Worm (Caenorhabditis elegans) whole organism, early embryonic: ENCODE measurements around the gene cebp-1.

ENCODE experiments used
- B0310.2 ChIP-seq: sonication (generic microtip); optimal IDR thresholded peaks from 2 replicates; lab custom pipeline; 2016; ENCODE audit warnings: mild to moderate bottlenecking, missing genetic modification characterization, missing compliant biosample characterization
- F13C5.2 ChIP-seq: sonication (generic microtip); optimal IDR thresholded peaks from 2 replicates; lab custom pipeline; 2017; ENCODE audit warnings: mild to moderate bottlenecking, missing genetic modification characterization, inconsistent platforms, missing compliant biosample characterization
- aly-1 ChIP-seq: sonication (generic microtip); optimal IDR thresholded peaks from 2 replicates; lab custom pipeline; 2016; ENCODE audit warnings: missing genetic modification characterization, missing compliant biosample characterization
- ama-1 ChIP-seq: fragments of 150-350 bp; optimal IDR thresholded peaks from 2 replicates; lab custom pipeline; 2014
- ceh-13 ChIP-seq: fragments of 200-800 bp; sonication (Bioruptor generic); optimal IDR thresholded peaks from 2 replicates; lab custom pipeline; 2018; ENCODE audit warnings: mild to moderate bottlenecking, missing genetic modification characterization, missing compliant biosample characterization
- ceh-36 ChIP-seq: sonication (generic microtip); optimal IDR thresholded peaks from 2 replicates; lab custom pipeline; 2016; ENCODE audit warnings: missing genetic modification characterization, inconsistent platforms, missing compliant biosample characterization
- ets-7 ChIP-seq: sonication (generic microtip); optimal IDR thresholded peaks from 2 replicates; lab custom pipeline; 2016; ENCODE audit warnings: missing genotype, missing genetic modification characterization, missing compliant biosample characterization
- flt-1 ChIP-seq: fragments of 200-800 bp; sonication (Bioruptor generic); IDR thresholded peaks from 2 replicates; pipeline ENCODE4 v1.3.6; 2022; ENCODE audit warnings: missing genetic modification characterization, missing compliant biosample characterization
- hmbx-1 ChIP-seq: sonication (generic microtip); optimal IDR thresholded peaks from 2 replicates; lab custom pipeline; 2016; ENCODE audit warnings: mild to moderate bottlenecking, missing genetic modification characterization, missing compliant biosample characterization
- hmg-4 ChIP-seq: fragments of 200-800 bp; sonication (Bioruptor generic); optimal IDR thresholded peaks from 2 replicates; lab custom pipeline; 2018; ENCODE audit warnings: mild to moderate bottlenecking, missing genetic modification characterization, missing compliant biosample characterization
- hnd-1 ChIP-seq: sonication (generic microtip); optimal IDR thresholded peaks from 2 replicates; lab custom pipeline; 2016; ENCODE audit warnings: missing genetic modification characterization, missing compliant biosample characterization
- pes-1 ChIP-seq: fragments of 200-800 bp; sonication (Bioruptor generic); IDR thresholded peaks from 2 replicates; pipeline ENCODE4 v1.3.6; 2022; ENCODE audit warnings: missing genetic modification reagents, missing genetic modification characterization, missing compliant biosample characterization
- scrt-1 ChIP-seq: fragments of 200-800 bp; sonication (Bioruptor generic); IDR thresholded peaks from 2 replicates; pipeline ENCODE4 v1.3.6; 2022; ENCODE audit warnings: missing genetic modification characterization, missing compliant biosample characterization
- sea-1 ChIP-seq: fragments of 200-800 bp; sonication (Bioruptor generic); conservative IDR thresholded peaks from 2 replicates; pipeline ENCODE4 v1.3.6; 2022; ENCODE audit warnings: missing genetic modification characterization, missing compliant biosample characterization
- tbx-11 ChIP-seq: fragments of 200-800 bp; sonication (Bioruptor generic); IDR thresholded peaks from 2 replicates; pipeline ENCODE4 v1.3.6; 2022; ENCODE audit warnings: missing genetic modification characterization, missing compliant biosample characterization
- tbx-37 ChIP-seq: fragments of 200-800 bp; sonication (Bioruptor generic); conservative IDR thresholded peaks from 2 replicates; pipeline ENCODE4 v1.3.6; 2022; ENCODE audit warnings: missing genetic modification reagents, missing genetic modification characterization, missing compliant biosample characterization
- tra-4 ChIP-seq: sonication (generic microtip); optimal IDR thresholded peaks from 2 replicates; lab custom pipeline; 2017; ENCODE audit warnings: missing genetic modification characterization, missing compliant biosample characterization

The cebp-1 gene

ce11 chrX:1479637-1480036 is 26.0 kb upstream of the cebp-1 start:
- no peak for TF ChIP-seq ama-1 (lab: Kevin White, UChicago)
- no peak for TF ChIP-seq aly-1 (tag; lab: Kevin White, UChicago)
- no peak for TF ChIP-seq ets-7 (tag; lab: Kevin White, UChicago)
- TF ChIP-seq tbx-11, result no peak

ce11 chrX:1479190-1479589 is 25.5 kb upstream of the cebp-1 start, which contains the start of gene acly-1:
acly-1 (plus strand) TSS chrX:1479542.
- TF ChIP-seq scrt-1 (GFP tag; lab: Robert Waterston, UW) (no peak), hnd-1 (no peak), flt-1 (GFP tag; lab: Robert Waterston, UW) (no peak), ceh-13 (GFP tag; lab: Kevin White, UChicago) (no peak), ets-7 (tag; lab: Kevin White, UChicago) (no peak), B0310.2 (tag; lab: Kevin White, UChicago) (no peak), tbx-37 (GFP tag; lab: Robert Waterston, UW) (no peak), tra-4 (no peak), pes-1 (GFP tag; lab: Robert Waterston, UW) (no peak), F13C5.2 (tag; lab: Kevin White, UChicago) (no peak), ama-1 (lab: Kevin White, UChicago) (no peak), ceh-36 (tag; lab: Kevin White, UChicago) (no peak), aly-1 (tag; lab: Kevin White, UChicago) (no peak), hmg-4 (GFP tag; lab: Kevin White, UChicago) (no peak), tbx-11 (no peak), hmbx-1 (no peak), sea-1 (no peak)

- TF ChIP-seq tbx-11, result no peak
- TF ChIP-seq ets-7 (tag; lab: Kevin White, UChicago), result no peak
- no peak for TF ChIP-seq F13C5.2 (tag; lab: Kevin White, UChicago)
- no peak for TF ChIP-seq ceh-36 (tag; lab: Kevin White, UChicago)
- no peak for TF ChIP-seq sea-1
- no peak for TF ChIP-seq B0310.2 (tag; lab: Kevin White, UChicago)
- TF ChIP-seq pes-1 (GFP tag; lab: Robert Waterston, UW), result no peak
- no peak for TF ChIP-seq hmbx-1
- no peak for TF ChIP-seq tra-4
- TF ChIP-seq hmg-4 (GFP tag; lab: Kevin White, UChicago), result no peak
- no peak for TF ChIP-seq tbx-37 (GFP tag; lab: Robert Waterston, UW)
- no peak for TF ChIP-seq aly-1 (tag; lab: Kevin White, UChicago)
Observed at ce11 chrX:1478569-1478968, 24.9 kb upstream of the cebp-1 start.

- TF ChIP-seq scrt-1 (GFP tag; lab: Robert Waterston, UW) (no peak), flt-1 (GFP tag; lab: Robert Waterston, UW) (no peak), ama-1 (lab: Kevin White, UChicago) (no peak), hmbx-1 (no peak), pes-1 (GFP tag; lab: Robert Waterston, UW) (no peak), sea-1 (no peak), tra-4 (no peak), F13C5.2 (tag; lab: Kevin White, UChicago) (no peak), tbx-11 (no peak)
Observed at ce11 chrX:1477932-1478331, 24.3 kb upstream of the cebp-1 start.

DNA sequence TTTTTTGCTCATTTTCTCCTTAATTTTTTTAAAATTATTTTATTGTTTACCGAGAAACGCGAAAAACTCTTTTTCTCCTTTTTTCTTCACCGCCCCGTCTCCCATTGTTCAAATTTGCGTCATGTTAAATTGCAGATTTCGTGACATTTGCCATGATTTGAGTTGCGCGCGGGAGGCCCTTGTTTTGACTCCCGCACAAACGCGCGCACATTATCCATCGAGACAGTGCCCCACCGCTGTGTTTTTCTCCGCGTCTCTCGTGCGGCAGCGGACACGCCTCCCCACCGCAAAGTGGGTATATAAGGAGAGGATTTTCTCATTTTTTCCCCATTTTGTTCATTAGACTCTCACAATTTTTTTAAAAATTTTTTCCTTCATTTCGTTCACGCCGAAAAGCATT is 22.3 kb upstream of the cebp-1 start:
- TF ChIP-seq hnd-1, result no peak
- no peak for TF ChIP-seq ets-7 (tag; lab: Kevin White, UChicago)
- no peak for TF ChIP-seq tbx-37 (GFP tag; lab: Robert Waterston, UW)
- no peak for TF ChIP-seq aly-1 (tag; lab: Kevin White, UChicago)
- TF ChIP-seq B0310.2 (tag; lab: Kevin White, UChicago), result no peak
- TF ChIP-seq ceh-36 (tag; lab: Kevin White, UChicago), result no peak
- TF ChIP-seq pes-1 (GFP tag; lab: Robert Waterston, UW), result no peak
- no peak for TF ChIP-seq ceh-13 (GFP tag; lab: Kevin White, UChicago)
- TF ChIP-seq hmg-4 (GFP tag; lab: Kevin White, UChicago), result no peak
- no peak for TF ChIP-seq ama-1 (lab: Kevin White, UChicago)
- TF ChIP-seq sea-1, result no peak

DNA sequence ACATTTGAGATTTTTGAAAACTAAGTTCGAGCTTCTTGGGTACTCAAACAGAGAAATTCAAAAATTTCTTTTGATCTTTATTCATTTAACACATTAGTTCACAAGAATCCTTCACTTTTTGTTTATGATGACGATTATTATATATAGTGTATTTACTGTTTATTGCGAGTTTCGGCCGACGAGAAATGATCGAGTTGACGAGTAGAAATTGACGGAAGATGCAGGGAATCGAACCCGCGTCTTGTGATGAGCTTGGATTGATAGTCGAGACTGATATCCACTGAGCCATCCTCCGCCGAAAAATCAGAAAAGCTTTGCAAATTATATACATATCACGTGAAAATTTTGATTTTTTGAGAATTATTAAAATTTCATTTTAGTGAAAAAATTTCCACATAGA is 20.1 kb upstream of the cebp-1 start:
- TF ChIP-seq ceh-36 (tag; lab: Kevin White, UChicago) (no peak), ets-7 (tag; lab: Kevin White, UChicago) (no peak), sea-1 (no peak), flt-1 (GFP tag; lab: Robert Waterston, UW) (no peak), tbx-11 (no peak), F13C5.2 (tag; lab: Kevin White, UChicago) (no peak), hmbx-1 (no peak), B0310.2 (tag; lab: Kevin White, UChicago) (no peak), scrt-1 (GFP tag; lab: Robert Waterston, UW) (no peak), hnd-1 (no peak), ama-1 (lab: Kevin White, UChicago) (no peak), ceh-13 (GFP tag; lab: Kevin White, UChicago) (no peak), aly-1 (tag; lab: Kevin White, UChicago) (no peak), tra-4 (no peak), tbx-37 (GFP tag; lab: Robert Waterston, UW) (no peak)

ce11 chrX:1472880-1473279 is 19.2 kb upstream of the cebp-1 start, which contains the start of gene D1005.5:
D1005.5 (minus strand) TSS chrX:1472980.
- no peak for TF ChIP-seq ceh-36 (tag; lab: Kevin White, UChicago)
- TF ChIP-seq tbx-11, result no peak
- no peak for TF ChIP-seq hmbx-1
- TF ChIP-seq aly-1 (tag; lab: Kevin White, UChicago), result no peak
- TF ChIP-seq pes-1 (GFP tag; lab: Robert Waterston, UW), result no peak
- no peak for TF ChIP-seq F13C5.2 (tag; lab: Kevin White, UChicago)
- no peak for TF ChIP-seq flt-1 (GFP tag; lab: Robert Waterston, UW)
- TF ChIP-seq ceh-13 (GFP tag; lab: Kevin White, UChicago), result no peak
- TF ChIP-seq B0310.2 (tag; lab: Kevin White, UChicago), result no peak
- no peak for TF ChIP-seq scrt-1 (GFP tag; lab: Robert Waterston, UW)
- TF ChIP-seq tra-4, result no peak
- no peak for TF ChIP-seq hmg-4 (GFP tag; lab: Kevin White, UChicago)
- no peak for TF ChIP-seq sea-1
- no peak for TF ChIP-seq tbx-37 (GFP tag; lab: Robert Waterston, UW)
